Worm (Caenorhabditis elegans) whole organism, L4 larva: Measurements from ENCODE around the gene cgh-1.
A peak's percentile ranks its signal among the peaks of the same experiment; 100 is the strongest.
"Not testable (repeated sequence)": the region's sequence is repeated elsewhere in the genome, so short reads cannot be mapped to it uniquely, and the experiment has no call there.

ENCODE experiments used
- F37D6.2 ChIP-seq: sonication (generic microtip); optimal IDR thresholded peaks from 2 replicates; lab custom pipeline; 2016; ENCODE audit warnings: mild to moderate bottlenecking, missing genetic modification characterization, missing compliant biosample characterization
- F49E8.2 ChIP-seq: sonication (generic microtip); optimal IDR thresholded peaks from 2 replicates; lab custom pipeline; 2016; ENCODE audit warnings: missing compliant biosample characterization, mild to moderate bottlenecking, missing genetic modification characterization, borderline replicate concordance
- T26A8.4 ChIP-seq: fragments of 200-800 bp; sonication (Bioruptor generic); IDR thresholded peaks from 2 replicates; pipeline ENCODE4 v1.3.6; 2022; ENCODE audit warnings: missing genetic modification characterization, missing compliant biosample characterization
- Y48G9A.11 ChIP-seq: fragments of 200-800 bp; sonication (Bioruptor generic); IDR thresholded peaks from 2 replicates; pipeline ENCODE4 v1.3.6; 2022; ENCODE audit warnings: missing genetic modification reagents, missing genetic modification characterization, missing compliant biosample characterization
- aha-1 ChIP-seq: fragments of 150-350 bp; peaks from one replicate; lab custom pipeline; 2014; ENCODE audit warnings: missing biosample characterization, missing genetic modification characterization
- ceh-32 ChIP-seq: sonication (generic microtip); optimal IDR thresholded peaks from 2 replicates; lab custom pipeline; 2016; ENCODE audit warnings: mild to moderate bottlenecking, missing genetic modification characterization, missing compliant biosample characterization; ENCODE audit not compliant: poor library complexity
- ceh-82 ChIP-seq: sonication (generic microtip); optimal IDR thresholded peaks from 2 replicates; lab custom pipeline; 2017; ENCODE audit warnings: missing biosample characterization, missing genetic modification characterization
- daf-12 ChIP-seq: fragments of 150-350 bp; optimal IDR thresholded peaks from 2 replicates; lab custom pipeline; 2014; ENCODE audit warnings: missing biosample characterization, missing genetic modification reagents, missing genetic modification characterization
- daf-16 ChIP-seq, 3 experiments: sonication (generic microtip); optimal IDR thresholded peaks; 2 replicates each; lab custom pipeline; 2016 to 2017; ENCODE audit warnings: missing genetic modification characterization in 3 of 3, missing genetic modification reagents in 3 of 3, mild to moderate bottlenecking in 2 of 3, missing compliant biosample characterization in 2 of 3, missing biosample characterization in 1 of 3, moderate library complexity in 1 of 3
- daf-19 ChIP-seq: fragments of 200-800 bp; sonication (Bioruptor generic); conservative IDR thresholded peaks from 2 replicates; pipeline ENCODE4 v1.3.6; 2022; ENCODE audit warnings: missing genetic modification characterization, missing compliant biosample characterization
- daf-8 ChIP-seq: fragments of 200-800 bp; sonication (Bioruptor generic); IDR thresholded peaks from 2 replicates; pipeline ENCODE4 v1.3.6; 2022; ENCODE audit warnings: missing genetic modification characterization, missing compliant biosample characterization
- dmd-6 ChIP-seq: fragments of 200-800 bp; sonication (Bioruptor generic); IDR thresholded peaks from 2 replicates; pipeline ENCODE4 v1.3.6; 2022; ENCODE audit warnings: missing genetic modification reagents, missing genetic modification characterization, missing compliant biosample characterization
- dmd-8 ChIP-seq: fragments of 200-800 bp; sonication (Bioruptor generic); IDR thresholded peaks from 2 replicates; pipeline ENCODE4 v1.3.6; 2022; ENCODE audit warnings: missing genetic modification characterization, missing compliant biosample characterization
- dve-1 ChIP-seq: sonication (generic microtip); optimal IDR thresholded peaks from 2 replicates; lab custom pipeline; 2017; ENCODE audit warnings: antibody characterized with exemption, mild to moderate bottlenecking, missing genetic modification characterization, missing compliant biosample characterization; ENCODE audit not compliant: insufficient read depth
- fkh-10 ChIP-seq: fragments of 150-350 bp; optimal IDR thresholded peaks from 2 replicates; lab custom pipeline; 2014; ENCODE audit warnings: missing biosample characterization, missing genetic modification reagents, missing genetic modification characterization
- fos-1 ChIP-seq: fragments of 150-350 bp; optimal IDR thresholded peaks from 2 replicates; lab custom pipeline; 2014; ENCODE audit warnings: missing biosample characterization, missing genetic modification characterization
- gei-8 ChIP-seq: fragments of 200-800 bp; sonication (Bioruptor generic); optimal IDR thresholded peaks from 2 replicates; lab custom pipeline; 2018; ENCODE audit warnings: mild to moderate bottlenecking, missing genetic modification characterization, missing compliant biosample characterization
- hlh-11 ChIP-seq: fragments of 200-800 bp; sonication (Bioruptor generic); optimal IDR thresholded peaks from 2 replicates; lab custom pipeline; 2018; ENCODE audit warnings: mild to moderate bottlenecking, missing genetic modification characterization, missing compliant biosample characterization
- hlh-30 ChIP-seq: sonication (generic microtip); optimal IDR thresholded peaks from 2 replicates; lab custom pipeline; 2017; ENCODE audit warnings: antibody characterized with exemption, mild to moderate bottlenecking, missing genetic modification characterization, missing compliant biosample characterization; ENCODE audit not compliant: insufficient read depth
- lim-7 ChIP-seq: fragments of 200-800 bp; sonication (Bioruptor generic); IDR thresholded peaks from 2 replicates; pipeline ENCODE4 v1.3.6; 2022; ENCODE audit warnings: missing genetic modification characterization, missing compliant biosample characterization
- lin-1 ChIP-seq: fragments of 200-800 bp; sonication (Bioruptor generic); IDR thresholded peaks from 2 replicates; pipeline ENCODE4 v1.3.6; 2022; ENCODE audit warnings: missing genetic modification reagents, missing genetic modification characterization, missing compliant biosample characterization
- lin-29 ChIP-seq: fragments of 200-800 bp; sonication (Bioruptor generic); IDR thresholded peaks from 2 replicates; pipeline ENCODE4 v1.3.6; 2022; ENCODE audit warnings: missing genetic modification reagents, missing genetic modification characterization, missing compliant biosample characterization
- lir-3 ChIP-seq: sonication (generic microtip); optimal IDR thresholded peaks from 2 replicates; lab custom pipeline; 2016; ENCODE audit warnings: mild to moderate bottlenecking, missing genetic modification characterization, missing compliant biosample characterization
- lsy-2 ChIP-seq, 2 experiments: fragments of 150-350 bp in 1 of 2; sonication (generic microtip) in 1 of 2; optimal IDR thresholded peaks; 2 replicates each; lab custom pipeline; 2014 to 2017; ENCODE audit warnings: missing biosample characterization in 2 of 2, missing genetic modification characterization in 2 of 2
- mdl-1 ChIP-seq, 2 experiments: fragments of 150-350 bp in 1 of 2; sonication (generic microtip) in 1 of 2; optimal IDR thresholded peaks; 2 replicates each; lab custom pipeline; 2014 to 2017; ENCODE audit warnings: missing biosample characterization in 2 of 2, missing genetic modification characterization in 2 of 2
- mes-2 ChIP-seq: sonication (generic microtip); optimal IDR thresholded peaks from 2 replicates; lab custom pipeline; 2016; ENCODE audit warnings: missing genotype, mild to moderate bottlenecking, missing genetic modification characterization, missing compliant biosample characterization; ENCODE audit not compliant: poor library complexity, severe bottlenecking
- mxl-2 ChIP-seq: fragments of 200-800 bp; sonication (Bioruptor generic); conservative IDR thresholded peaks from 2 replicates; pipeline ENCODE4 v1.3.6; 2022; ENCODE audit warnings: missing genetic modification reagents, missing genetic modification characterization, missing compliant biosample characterization
- nhr-10 ChIP-seq: fragments of 150-350 bp; optimal IDR thresholded peaks from 2 replicates; lab custom pipeline; 2014; ENCODE audit warnings: missing biosample characterization, missing genetic modification characterization
- nhr-102 ChIP-seq: sonication (generic microtip); optimal IDR thresholded peaks from 2 replicates; lab custom pipeline; 2016; ENCODE audit warnings: mild to moderate bottlenecking, missing genetic modification characterization, moderate library complexity, missing compliant biosample characterization
- nhr-11 ChIP-seq: fragments of 150-350 bp; optimal IDR thresholded peaks from 2 replicates; lab custom pipeline; 2014; ENCODE audit warnings: missing biosample characterization, missing genetic modification characterization
- nhr-237 ChIP-seq: sonication (generic microtip); optimal IDR thresholded peaks from 2 replicates; lab custom pipeline; 2017; ENCODE audit warnings: missing biosample characterization, missing genetic modification characterization
- nhr-28 ChIP-seq: fragments of 150-350 bp; optimal IDR thresholded peaks from 2 replicates; lab custom pipeline; 2014; ENCODE audit warnings: missing biosample characterization, missing genetic modification characterization
- nhr-48 ChIP-seq: sonication (generic microtip); optimal IDR thresholded peaks from 2 replicates; lab custom pipeline; 2016; ENCODE audit warnings: mild to moderate bottlenecking, missing genetic modification characterization, missing compliant biosample characterization
- nhr-6 ChIP-seq: fragments of 150-350 bp; optimal IDR thresholded peaks from 2 replicates; lab custom pipeline; 2014; ENCODE audit warnings: missing biosample characterization, missing genetic modification characterization
- nhr-76 ChIP-seq: fragments of 150-350 bp; optimal IDR thresholded peaks from 2 replicates; lab custom pipeline; 2014; ENCODE audit warnings: missing biosample characterization, missing genetic modification characterization
- php-3 ChIP-seq: fragments of 200-800 bp; sonication (Bioruptor generic); IDR thresholded peaks from 2 replicates; pipeline ENCODE4 v1.3.6; 2022; ENCODE audit warnings: missing genetic modification reagents, missing genetic modification characterization, missing compliant biosample characterization
- pqm-1 ChIP-seq: sonication (generic microtip); optimal IDR thresholded peaks from 2 replicates; lab custom pipeline; 2017; ENCODE audit warnings: missing biosample characterization, missing genetic modification characterization
- snpc-1.2 ChIP-seq: fragments of 200-800 bp; sonication (Bioruptor generic); IDR thresholded peaks from 2 replicates; pipeline ENCODE4 v1.3.6; 2022; ENCODE audit warnings: missing genetic modification reagents, missing genetic modification characterization, missing compliant biosample characterization
- snpc-4 ChIP-seq: fragments of 150-350 bp; optimal IDR thresholded peaks from 2 replicates; lab custom pipeline; 2014; ENCODE audit warnings: missing biosample characterization, missing genetic modification characterization
- tra-1 ChIP-seq: fragments of 200-800 bp; sonication (Bioruptor generic); IDR thresholded peaks from 2 replicates; pipeline ENCODE4 v1.3.6; 2022; ENCODE audit warnings: missing genetic modification reagents, missing genetic modification characterization, missing compliant biosample characterization
- unc-62 ChIP-seq, 3 experiments: fragments of 150-350 bp in 1 of 3; sonication (generic microtip); optimal IDR thresholded peaks in 2 of 3; peaks in 1 of 3; 1 replicate in 1 of 3; 2 replicates in 2 of 3; lab custom pipeline; 2014 to 2017; ENCODE audit warnings: missing biosample characterization in 3 of 3, missing genetic modification characterization in 3 of 3, missing genetic modification reagents in 3 of 3, missing genotype in 1 of 3
- zag-1 ChIP-seq: fragments of 150-350 bp; optimal IDR thresholded peaks from 2 replicates; lab custom pipeline; 2014; ENCODE audit warnings: missing biosample characterization, missing genetic modification characterization
- zfp-2 ChIP-seq: sonication (generic microtip); optimal IDR thresholded peaks from 2 replicates; lab custom pipeline; 2016; ENCODE audit warnings: mild to moderate bottlenecking, missing genetic modification characterization, missing compliant biosample characterization
- ztf-11 ChIP-seq: fragments of 150-350 bp; optimal IDR thresholded peaks from 2 replicates; lab custom pipeline; 2014; ENCODE audit warnings: missing biosample characterization, missing genetic modification characterization

Gene cgh-1

ce11 chrIII:7484765-7485164, 12.9 kb downstream of the cgh-1 start:
- TF ChIP-seq daf-8 (GFP tag; lab: Robert Waterston, UW), result no peak
- TF ChIP-seq unc-62 (GFP tag; optimal IDR thresholded peaks at IDR 0.05 in 1 of 2; lab: Kevin White, UChicago), result peak in 1 of 2 experiments; percentile 97
- TF ChIP-seq unc-62 (tag; optimal IDR thresholded peaks at IDR 0.05; lab: Kevin White, UChicago), result no peak
- TF ChIP-seq zfp-2 (tag; lab: Kevin White, UChicago), result no peak
- TF ChIP-seq, all 104 proteins: peak for 1

- TF ChIP-seq php-3 (peak; percentile 78), T26A8.4 (0 out of 2 replicates have a peak, but pooled peaks have one; percentile 30), snpc-4 (tag; lab: Kevin White, UChicago) (no peak), dmd-8 (GFP tag; lab: Robert Waterston, UW) (no peak), mxl-2 (GFP tag; lab: Robert Waterston, UW) (no peak), dmd-6 (GFP tag; lab: Robert Waterston, UW) (peak; percentile 69), nhr-28 (peak; percentile 66), aha-1 (tag; lab: Kevin White, UChicago) (peak; percentile 14), hlh-11 (tag; lab: Kevin White, UChicago) (peak; percentile 79), daf-16 (GFP tag; optimal IDR thresholded peaks at IDR 0.05; lab: Kevin White, UChicago) (peak in 1 of 2 experiments; percentile 36), daf-16 (tag; optimal IDR thresholded peaks at IDR 0.05; lab: Kevin White, UChicago) (no peak), nhr-76 (tag; lab: Kevin White, UChicago) (no peak), nhr-10 (tag; lab: Kevin White, UChicago) (no peak), nhr-102 (peak; percentile 28), lin-1 (GFP tag; lab: Robert Waterston, UW) (peak; percentile 69; the same call in 1 of the 2 replicates), nhr-237 (no peak), gei-8 (GFP tag; lab: Kevin White, UChicago) (no peak), dve-1 (peak; percentile 68), hlh-30 (tag; lab: Kevin White, UChicago) (peak; percentile 21), ztf-11 (no peak), pqm-1 (peak; percentile 86), daf-12 (no peak), nhr-48 (tag; lab: Kevin White, UChicago) (peak; percentile 10), lim-7 (no peak)
Observed at ce11 chrIII:7478932-7479331, 18.7 kb downstream of the cgh-1 start.

- TF ChIP-seq daf-19 (GFP tag; lab: Robert Waterston, UW); fos-1 (tag; lab: Kevin White, UChicago); mdl-1 (tag; optimal IDR thresholded peaks at IDR 0.05; lab: Kevin White, UChicago): not testable (repeated sequence)
- TF ChIP-seq, all 104 proteins: peak for 0; not testable (repeated sequence) for 104
Observed at ce11 chrIII:7468980-7469379, 28.7 kb downstream of the cgh-1 start, which contains the start of gene H14A12.5. Gene H14A12.5 (minus strand): TSS chrIII:7469080.

ce11 chrIII:7465347-7465746, 32.3 kb downstream of the cgh-1 start, which contains the start of gene fum-1:
Gene fum-1 (plus strand): TSS chrIII:7465605.
- TF ChIP-seq lir-3 (no peak), Y48G9A.11 (GFP tag; lab: Robert Waterston, UW) (no peak), nhr-76 (tag; lab: Kevin White, UChicago) (no peak), daf-16 (GFP tag; optimal IDR thresholded peaks at IDR 0.05; lab: Kevin White, UChicago) (peak in 1 of 2 experiments; percentile 6), daf-16 (tag; optimal IDR thresholded peaks at IDR 0.05; lab: Kevin White, UChicago) (peak; percentile 31), lsy-2 (tag; optimal IDR thresholded peaks at IDR 0.05; lab: Kevin White, UChicago) (peak in 1 of 2 experiments; percentile 82), lim-7 (no peak), php-3 (no peak), nhr-237 (no peak), tra-1 (no peak), snpc-1.2 (GFP tag; lab: Robert Waterston, UW) (no peak), lin-29 (GFP tag; lab: Robert Waterston, UW) (no peak), F37D6.2 (tag; lab: Kevin White, UChicago) (no peak), T26A8.4 (no peak; the same call in 1 of the 2 replicates), nhr-10 (tag; lab: Kevin White, UChicago) (no peak), F49E8.2 (tag; lab: Kevin White, UChicago) (no peak), dmd-6 (GFP tag; lab: Robert Waterston, UW) (peak; percentile 60), nhr-6 (tag; lab: Kevin White, UChicago) (peak; percentile 7), gei-8 (GFP tag; lab: Kevin White, UChicago) (peak; percentile 21), daf-8 (GFP tag; lab: Robert Waterston, UW) (no peak), nhr-11 (tag; lab: Kevin White, UChicago) (no peak), zag-1 (tag; lab: Kevin White, UChicago) (no peak), ceh-82 (tag; lab: Kevin White, UChicago) (no peak), hlh-30 (tag; lab: Kevin White, UChicago) (peak; percentile 69), fkh-10 (GFP tag; lab: Kevin White, UChicago) (no peak), ceh-32 (tag; lab: Kevin White, UChicago) (no peak), mes-2 (tag; lab: Kevin White, UChicago) (peak; percentile 55)
